Worm (Caenorhabditis elegans) whole organism, midembryonic: Measurements from ENCODE around the gene Y66C5A.1.

ENCODE experiments used
- T22C8.4 ChIP-seq: fragments of 200-800 bp; sonication (Bioruptor generic); IDR thresholded peaks from 2 replicates; pipeline ENCODE4 v1.3.6; 2022; ENCODE audit warnings: missing genetic modification characterization, missing compliant biosample characterization
- cog-1 ChIP-seq: sonication (generic microtip); optimal IDR thresholded peaks from 2 replicates; lab custom pipeline; 2016; ENCODE audit warnings: missing genetic modification characterization, missing compliant biosample characterization
- flt-1 ChIP-seq: fragments of 200-800 bp; sonication (Bioruptor generic); IDR thresholded peaks from 2 replicates; pipeline ENCODE4 v1.3.6; 2022; ENCODE audit warnings: missing genetic modification characterization, missing compliant biosample characterization
- klf-2 ChIP-seq: fragments of 200-800 bp; sonication (Bioruptor generic); conservative IDR thresholded peaks from 2 replicates; pipeline ENCODE4 v1.3.6; 2022; ENCODE audit warnings: missing genetic modification reagents, missing genetic modification characterization, missing compliant biosample characterization
- med-1 ChIP-seq: sonication (generic microtip); optimal IDR thresholded peaks from 2 replicates; lab custom pipeline; 2017; ENCODE audit warnings: missing genetic modification characterization, mild to moderate bottlenecking, missing compliant biosample characterization, antibody characterized with exemption, missing genetic modification reagents; ENCODE audit not compliant: insufficient read depth
- ref-1 ChIP-seq: fragments of 200-800 bp; sonication (Bioruptor generic); conservative IDR thresholded peaks from 2 replicates; pipeline ENCODE4 v1.3.6; 2022; ENCODE audit warnings: missing genetic modification reagents, missing genetic modification characterization, missing compliant biosample characterization
- ztf-23 ChIP-seq: fragments of 200-800 bp; sonication (Bioruptor generic); IDR thresholded peaks from 2 replicates; pipeline ENCODE4 v1.3.6; 2022; ENCODE audit warnings: missing genetic modification reagents, missing genetic modification characterization, missing compliant biosample characterization
- ztf-29 ChIP-seq: fragments of 200-800 bp; sonication (Bioruptor generic); IDR thresholded peaks from 2 replicates; pipeline ENCODE4 v1.3.6; 2022; ENCODE audit warnings: missing genetic modification reagents, missing genetic modification characterization, missing compliant biosample characterization

DNA sequence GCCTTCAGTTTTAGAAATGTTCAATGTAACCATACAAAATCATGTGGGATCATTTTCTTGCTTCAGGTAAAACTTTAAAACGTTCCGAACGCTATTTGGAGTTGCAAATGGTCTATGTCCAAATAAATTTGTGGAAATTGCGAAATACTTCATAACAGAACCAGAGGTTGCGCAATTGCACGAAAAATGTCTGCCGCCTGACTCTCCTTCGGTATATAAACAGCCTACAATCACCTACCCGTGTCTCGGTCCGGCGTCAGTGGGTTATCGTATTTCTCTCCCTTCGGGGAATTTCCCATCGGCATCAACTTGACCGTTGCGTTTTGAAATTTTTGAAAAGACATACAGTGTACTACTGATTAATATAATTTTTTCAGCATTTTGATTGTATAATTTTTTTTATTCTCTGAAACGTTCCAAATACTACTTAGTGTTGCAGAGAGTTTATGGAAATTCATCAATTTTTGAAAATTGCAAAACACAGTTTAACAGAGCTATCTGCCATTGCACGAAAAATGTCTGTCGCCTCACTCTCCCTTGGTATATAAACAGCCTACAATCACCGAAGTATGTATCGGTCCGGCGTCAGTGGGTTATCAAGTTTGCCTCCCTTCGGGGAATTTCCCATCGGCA is 21.4 kb upstream of the Y66C5A.1 start:
- TF ChIP-seq T22C8.4 (GFP tag; lab: Robert Waterston, UW) (no peak), flt-1 (GFP tag; lab: Robert Waterston, UW) (no peak), med-1 (GFP tag; lab: Kevin White, UChicago) (no peak), ztf-23 (GFP tag; lab: Robert Waterston, UW) (no peak), ref-1 (no peak), cog-1 (tag; lab: Kevin White, UChicago) (no peak), klf-2 (GFP tag; lab: Robert Waterston, UW) (no peak), ztf-29 (no peak)
